Fruit fly (Drosophila melanogaster) whole organism, prepupa: ENCODE results near the gene CG13884.

ENCODE experiments used
- Blimp-1 ChIP-seq: fragments of 200-800 bp; sonication (Bioruptor generic); optimal IDR thresholded peaks from 3 replicates; lab custom pipeline; 2017; ENCODE audit warnings: missing biosample characterization, missing genetic modification characterization, mild to moderate bottlenecking, moderate library complexity, missing genetic modification reagents
- CG1621 ChIP-seq: fragments of 200-800 bp; sonication (Bioruptor generic); optimal IDR thresholded peaks from 3 replicates; lab custom pipeline; 2018; ENCODE audit warnings: missing biosample characterization, mild to moderate bottlenecking, missing genetic modification characterization
- CG16779 ChIP-seq: fragments of 200-800 bp; sonication (Bioruptor generic); optimal IDR thresholded peaks from 3 replicates; lab custom pipeline; 2017; ENCODE audit warnings: missing biosample characterization, mild to moderate bottlenecking, missing genetic modification characterization
- Gug ChIP-seq: fragments of 200-800 bp; sonication (Bioruptor generic); IDR thresholded peaks from 2 replicates; pipeline ENCODE4 v1.3.6; 2022; ENCODE audit warnings: missing biosample characterization, missing genetic modification characterization
- Hr4 ChIP-seq: fragments of 200-800 bp; sonication (Bioruptor generic); optimal IDR thresholded peaks from 3 replicates; lab custom pipeline; 2016; ENCODE audit warnings: missing biosample characterization, missing genetic modification characterization
- Lpt ChIP-seq: fragments of 200-800 bp; sonication (Bioruptor generic); optimal IDR thresholded peaks from 3 replicates; lab custom pipeline; 2016; ENCODE audit warnings: missing biosample characterization, missing genetic modification characterization
- dac ChIP-seq: fragments of 200-800 bp; sonication (Bioruptor generic); optimal IDR thresholded peaks from 2 replicates; lab custom pipeline; 2017; ENCODE audit warnings: missing biosample characterization, mild to moderate bottlenecking, missing genetic modification characterization
- eg ChIP-seq: fragments of 200-800 bp; sonication (Bioruptor generic); IDR thresholded peaks from 3 replicates; pipeline ENCODE4 v1.3.6; 2022; ENCODE audit warnings: missing biosample characterization, missing genetic modification characterization
- salr ChIP-seq, 2 experiments: fragments of 200-800 bp; sonication (Bioruptor generic); optimal IDR thresholded peaks; 3 replicates each; lab custom pipeline; 2016 to 2018; ENCODE audit warnings: missing biosample characterization in 2 of 2, missing genetic modification characterization in 2 of 2, mild to moderate bottlenecking in 1 of 2

- TF ChIP-seq CG1621 (no peak), Gug (GFP tag; lab: Robert Waterston, UW) (no peak), salr (GFP tag; optimal IDR thresholded peaks at IDR 0.05; lab: Kevin White, UChicago) (no peak), Hr4 (GFP tag; lab: Kevin White, UChicago) (peak; percentile 57), Lpt (no peak), CG16779 (peak; percentile 49), dac (GFP tag; lab: Kevin White, UChicago) (no peak), eg (peak; percentile 38; the same call in 2 of the 3 replicates), Blimp-1 (GFP tag; lab: Kevin White, UChicago) (peak; percentile 45)
Observed at dm6 chr3L:377222-378071, 11.2 kb upstream of the CG13884 start.
